Fruit fly (Drosophila melanogaster) whole organism, adult: ENCODE data around the gene Spc105R.

Experiments
- CG11617 ChIP-seq: fragments of 200-800 bp; sonication (Bioruptor generic); optimal IDR thresholded peaks from 2 replicates; lab custom pipeline; 2017; ENCODE audit warnings: mild to moderate bottlenecking, missing biosample characterization, missing genetic modification reagents, missing genetic modification characterization
- CG12768 ChIP-seq: fragments of 200-800 bp; sonication (Bioruptor generic); optimal IDR thresholded peaks from 2 replicates; lab custom pipeline; 2017; ENCODE audit warnings: missing biosample characterization, missing genetic modification characterization, mild to moderate bottlenecking, moderate library complexity, missing genetic modification reagents
- CG1620 ChIP-seq: fragments of 200-800 bp; sonication (Bioruptor generic); optimal IDR thresholded peaks from 2 replicates; lab custom pipeline; 2016; ENCODE audit warnings: missing biosample characterization, missing genetic modification characterization
- CG33017 ChIP-seq: fragments of 200-800 bp; sonication (Bioruptor generic); optimal IDR thresholded peaks from 2 replicates; lab custom pipeline; 2018; ENCODE audit warnings: missing biosample characterization, mild to moderate bottlenecking, missing genetic modification characterization, moderate library complexity
- CG5204 ChIP-seq: fragments of 200-800 bp; sonication (Bioruptor generic); optimal IDR thresholded peaks from 2 replicates; lab custom pipeline; 2016; ENCODE audit warnings: missing biosample characterization, missing genetic modification characterization
- CG7045 ChIP-seq: fragments of 200-800 bp; sonication (Bioruptor generic); optimal IDR thresholded peaks from 2 replicates; lab custom pipeline; 2017; ENCODE audit warnings: missing biosample characterization, mild to moderate bottlenecking, missing genetic modification characterization
- CG7101 ChIP-seq: fragments of 200-800 bp; sonication (Bioruptor generic); optimal IDR thresholded peaks from 2 replicates; lab custom pipeline; 2018; ENCODE audit warnings: missing biosample characterization, mild to moderate bottlenecking, missing genetic modification characterization, moderate library complexity
- Clk ChIP-seq: fragments of 200-800 bp; sonication (Bioruptor generic); optimal IDR thresholded peaks from 2 replicates; lab custom pipeline; 2017; ENCODE audit warnings: missing biosample characterization, missing genetic modification characterization
- Crg-1 ChIP-seq: fragments of 200-800 bp; sonication (Bioruptor generic); optimal IDR thresholded peaks from 2 replicates; lab custom pipeline; 2016; ENCODE audit warnings: missing biosample characterization, missing genetic modification characterization
- Hr96 ChIP-seq: fragments of 200-800 bp; sonication (Bioruptor generic); optimal IDR thresholded peaks from 2 replicates; lab custom pipeline; 2016; ENCODE audit warnings: missing biosample characterization, missing genetic modification characterization
- cic ChIP-seq: fragments of 200-800 bp; sonication (Bioruptor generic); optimal IDR thresholded peaks from 2 replicates; lab custom pipeline; 2017; ENCODE audit warnings: missing biosample characterization, mild to moderate bottlenecking, missing genetic modification characterization, moderate library complexity
- cnc ChIP-seq, 2 experiments: fragments of >200 bp; optimal IDR thresholded peaks; 2 replicates each; lab custom pipeline; 2017
- ovo ChIP-seq: fragments of 200-800 bp; sonication (Bioruptor generic); optimal IDR thresholded peaks from 2 replicates; lab custom pipeline; 2016; ENCODE audit warnings: missing biosample characterization, missing genetic modification characterization
- toe ChIP-seq: fragments of 200-800 bp; sonication (Bioruptor generic); optimal IDR thresholded peaks from 2 replicates; lab custom pipeline; 2016; ENCODE audit warnings: missing biosample characterization, missing genetic modification characterization

DNA sequence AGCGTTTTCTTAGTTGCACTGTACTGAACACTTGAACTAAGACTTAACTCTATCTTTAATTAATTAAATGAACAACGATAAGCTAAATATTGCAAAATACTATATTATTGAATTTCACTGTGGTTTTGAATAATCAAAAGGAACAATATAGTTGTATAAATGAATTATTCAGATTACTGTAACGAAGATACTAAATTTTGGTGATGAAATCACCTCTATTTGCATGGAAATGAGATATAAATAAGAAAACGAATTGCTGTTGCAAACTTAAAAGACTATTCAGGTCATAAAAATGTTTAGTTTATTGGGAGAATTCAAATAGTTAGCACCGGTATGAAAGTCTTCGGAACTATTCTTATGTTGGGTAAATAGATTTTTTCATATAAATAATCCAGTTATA, 41.6 kb upstream of the Spc105R start, which contains the start of gene CG43251:
- no peak for TF ChIP-seq cic (GFP tag; lab: Kevin White, UChicago)
- no peak for TF ChIP-seq CG12768 (GFP tag; lab: Kevin White, UChicago)
- no peak for TF ChIP-seq Crg-1 (GFP tag; lab: Kevin White, UChicago)
- no peak for TF ChIP-seq CG7101 (tag; lab: Kevin White, UChicago)
- no peak for TF ChIP-seq CG33017 (tag; lab: Kevin White, UChicago)
- no peak for TF ChIP-seq CG11617 (GFP tag; lab: Kevin White, UChicago)
- TF ChIP-seq CG1620 (GFP tag; lab: Kevin White, UChicago), result no peak
- TF ChIP-seq CG5204 (GFP tag; lab: Kevin White, UChicago), result no peak
- no peak for TF ChIP-seq cnc (optimal IDR thresholded peaks at IDR 0.05; lab: Kevin White, UChicago)
- TF ChIP-seq CG7045 (GFP tag; lab: Kevin White, UChicago), result no peak
- TF ChIP-seq Clk (GFP tag; lab: Kevin White, UChicago), result no peak
- TF ChIP-seq Hr96 (GFP tag; lab: Kevin White, UChicago), result no peak
- TF ChIP-seq toe (GFP tag; lab: Kevin White, UChicago), result no peak
- TF ChIP-seq ovo, result no peak
